Worm (Caenorhabditis elegans) whole organism, young adult: ENCODE data around the gene plpr-1.

Source experiments
- B0019.2 ChIP-seq: fragments of 200-800 bp; sonication (Bioruptor generic); conservative IDR thresholded peaks from 2 replicates; pipeline ENCODE4 v1.3.6; 2022; ENCODE audit warnings: missing genetic modification reagents, missing genetic modification characterization, missing compliant biosample characterization
- ceh-27 ChIP-seq: fragments of 200-800 bp; sonication (Bioruptor generic); optimal IDR thresholded peaks from 2 replicates; lab custom pipeline; 2018; ENCODE audit warnings: mild to moderate bottlenecking, missing genetic modification characterization, moderate library complexity, missing compliant biosample characterization
- mcd-1 ChIP-seq: fragments of 200-800 bp; sonication (Bioruptor generic); IDR thresholded peaks from 2 replicates; pipeline ENCODE4 v1.3.6; 2022; ENCODE audit warnings: missing genetic modification reagents, missing genetic modification characterization, missing compliant biosample characterization
- snpc-1.1 ChIP-seq: sonication (generic microtip); optimal IDR thresholded peaks from 2 replicates; lab custom pipeline; 2017; ENCODE audit warnings: missing genetic modification characterization, mild to moderate bottlenecking, missing compliant biosample characterization, antibody characterized with exemption, moderate library complexity, missing genotype, missing genetic modification reagents; ENCODE audit not compliant: insufficient read depth

ce11 chrII:11178737-11179136 lies 43.4 kb upstream of the plpr-1 start:
- no peak for TF ChIP-seq B0019.2
- TF ChIP-seq ceh-27 = no peak
- no peak for TF ChIP-seq mcd-1 (GFP tag; lab: Robert Waterston, UW)
- no peak for TF ChIP-seq snpc-1.1 (tag; lab: Kevin White, UChicago)
